Worm (Caenorhabditis elegans) whole organism, late embryonic: ENCODE results near the gene bmk-1.
A peak's percentile ranks its signal among the peaks of the same experiment; 100 is the strongest.

ENCODE experiments used
- C08G9.2 ChIP-seq: sonication (generic microtip); optimal IDR thresholded peaks from 2 replicates; lab custom pipeline; 2016; ENCODE audit warnings: mild to moderate bottlenecking, missing genetic modification characterization, moderate library complexity, missing compliant biosample characterization
- F13H6.1 ChIP-seq: sonication (generic microtip); optimal IDR thresholded peaks from 2 replicates; lab custom pipeline; 2016; ENCODE audit warnings: missing genetic modification characterization, missing compliant biosample characterization
- K09A11.1 ChIP-seq: sonication (generic microtip); optimal IDR thresholded peaks from 2 replicates; lab custom pipeline; 2017; ENCODE audit warnings: antibody characterized with exemption, mild to moderate bottlenecking, missing genetic modification characterization, missing compliant biosample characterization; ENCODE audit not compliant: insufficient read depth
- Y22D7AL.16 ChIP-seq: sonication (generic microtip); optimal IDR thresholded peaks from 2 replicates; lab custom pipeline; 2016; ENCODE audit warnings: missing genetic modification characterization, missing compliant biosample characterization
- ahr-1 ChIP-seq: sonication (generic microtip); optimal IDR thresholded peaks from 2 replicates; lab custom pipeline; 2016; ENCODE audit warnings: missing genetic modification characterization, missing compliant biosample characterization
- ama-1 ChIP-seq: fragments of 150-350 bp; optimal IDR thresholded peaks from 2 replicates; lab custom pipeline; 2014
- ceh-14 ChIP-seq: sonication (generic microtip); optimal IDR thresholded peaks from 2 replicates; lab custom pipeline; 2016; ENCODE audit warnings: missing genotype, missing genetic modification characterization, missing compliant biosample characterization
- ceh-18 ChIP-seq: sonication (generic microtip); optimal IDR thresholded peaks from 2 replicates; lab custom pipeline; 2016; ENCODE audit warnings: missing genetic modification characterization, missing compliant biosample characterization
- ceh-19 ChIP-seq: fragments of 200-800 bp; sonication (Bioruptor generic); optimal IDR thresholded peaks from 2 replicates; lab custom pipeline; 2018; ENCODE audit warnings: mild to moderate bottlenecking, missing genetic modification characterization, missing compliant biosample characterization
- ceh-2 ChIP-seq: sonication (generic microtip); optimal IDR thresholded peaks from 2 replicates; lab custom pipeline; 2016; ENCODE audit warnings: missing genotype, missing genetic modification characterization, missing compliant biosample characterization
- ceh-24 ChIP-seq: sonication (generic microtip); optimal IDR thresholded peaks from 2 replicates; lab custom pipeline; 2016; ENCODE audit warnings: mild to moderate bottlenecking, missing genetic modification characterization, missing compliant biosample characterization
- ceh-30 ChIP-seq: fragments of 150-350 bp; optimal IDR thresholded peaks from 2 replicates; lab custom pipeline; 2014; ENCODE audit warnings: missing biosample characterization, missing genetic modification characterization
- ceh-31 ChIP-seq: sonication (generic microtip); optimal IDR thresholded peaks from 2 replicates; lab custom pipeline; 2016; ENCODE audit warnings: missing genetic modification characterization, missing compliant biosample characterization
- ceh-34 ChIP-seq: sonication (generic microtip); optimal IDR thresholded peaks from 2 replicates; lab custom pipeline; 2016; ENCODE audit warnings: mild to moderate bottlenecking, missing genetic modification characterization, missing compliant biosample characterization
- ceh-45 ChIP-seq: fragments of 200-800 bp; sonication (Bioruptor generic); IDR thresholded peaks from 2 replicates; pipeline ENCODE4 v1.3.6; 2022; ENCODE audit warnings: missing genetic modification reagents, missing genetic modification characterization, missing compliant biosample characterization
- ceh-48 ChIP-seq: sonication (generic microtip); optimal IDR thresholded peaks from 2 replicates; lab custom pipeline; 2016; ENCODE audit warnings: missing genetic modification characterization, inconsistent platforms, missing compliant biosample characterization
- ceh-9 ChIP-seq: sonication (generic microtip); optimal IDR thresholded peaks from 2 replicates; lab custom pipeline; 2016; ENCODE audit warnings: mild to moderate bottlenecking, missing genetic modification characterization, inconsistent platforms, missing compliant biosample characterization
- che-1 ChIP-seq: sonication (generic microtip); optimal IDR thresholded peaks from 2 replicates; lab custom pipeline; 2016; ENCODE audit warnings: mild to moderate bottlenecking, missing genetic modification characterization, missing compliant biosample characterization
- dmd-4 ChIP-seq: sonication (generic microtip); optimal IDR thresholded peaks from 2 replicates; lab custom pipeline; 2016; ENCODE audit warnings: borderline replicate concordance, missing genetic modification characterization, missing compliant biosample characterization
- dve-1 ChIP-seq: sonication (generic microtip); optimal IDR thresholded peaks from 2 replicates; lab custom pipeline; 2017; ENCODE audit warnings: antibody characterized with exemption, mild to moderate bottlenecking, missing genetic modification characterization, missing compliant biosample characterization
- elt-2 ChIP-seq: sonication (generic microtip); optimal IDR thresholded peaks from 2 replicates; lab custom pipeline; 2016; ENCODE audit warnings: missing genetic modification reagents, missing genetic modification characterization, missing compliant biosample characterization
- ets-4 ChIP-seq: sonication (generic microtip); optimal IDR thresholded peaks from 2 replicates; lab custom pipeline; 2016; ENCODE audit warnings: missing genetic modification characterization, missing compliant biosample characterization
- fax-1 ChIP-seq: sonication (generic microtip); optimal IDR thresholded peaks from 2 replicates; lab custom pipeline; 2016; ENCODE audit warnings: missing genotype, missing genetic modification characterization, missing compliant biosample characterization
- fkh-6 ChIP-seq: sonication (generic microtip); optimal IDR thresholded peaks from 2 replicates; lab custom pipeline; 2016; ENCODE audit warnings: missing genetic modification characterization, missing compliant biosample characterization
- gmeb-2 ChIP-seq: sonication (generic microtip); optimal IDR thresholded peaks from 2 replicates; lab custom pipeline; 2016; ENCODE audit warnings: missing genetic modification characterization, inconsistent platforms, missing compliant biosample characterization
- hlh-13 ChIP-seq: fragments of 200-800 bp; sonication (Bioruptor generic); optimal IDR thresholded peaks from 2 replicates; lab custom pipeline; 2018; ENCODE audit warnings: mild to moderate bottlenecking, missing genetic modification characterization, missing compliant biosample characterization
- hlh-30 ChIP-seq: sonication (generic microtip); optimal IDR thresholded peaks from 2 replicates; lab custom pipeline; 2017; ENCODE audit warnings: antibody characterized with exemption, missing genetic modification characterization, missing compliant biosample characterization; ENCODE audit not compliant: insufficient read depth
- hlh-8 ChIP-seq: sonication (generic microtip); optimal IDR thresholded peaks from 2 replicates; lab custom pipeline; 2016; ENCODE audit warnings: missing genotype, missing genetic modification characterization, missing compliant biosample characterization
- lim-6 ChIP-seq: sonication (generic microtip); optimal IDR thresholded peaks from 2 replicates; lab custom pipeline; 2016; ENCODE audit warnings: missing genetic modification characterization, missing compliant biosample characterization
- madf-2 ChIP-seq: sonication (generic microtip); optimal IDR thresholded peaks from 2 replicates; lab custom pipeline; 2017; ENCODE audit warnings: missing genetic modification characterization, missing compliant biosample characterization
- mec-3 ChIP-seq: sonication (generic microtip); optimal IDR thresholded peaks from 2 replicates; lab custom pipeline; 2016; ENCODE audit warnings: borderline replicate concordance, missing genetic modification characterization, missing compliant biosample characterization
- nfya-1 ChIP-seq: sonication (generic microtip); optimal IDR thresholded peaks from 2 replicates; lab custom pipeline; 2017; ENCODE audit warnings: missing genetic modification characterization, mild to moderate bottlenecking, missing compliant biosample characterization, antibody characterized with exemption, moderate library complexity
- npax-4 ChIP-seq: sonication (generic microtip); optimal IDR thresholded peaks from 2 replicates; lab custom pipeline; 2016; ENCODE audit warnings: missing genetic modification characterization, missing compliant biosample characterization
- odd-2 ChIP-seq: sonication (generic microtip); optimal IDR thresholded peaks from 2 replicates; lab custom pipeline; 2017; ENCODE audit warnings: antibody characterized with exemption, mild to moderate bottlenecking, missing genetic modification characterization, missing compliant biosample characterization
- pag-3 ChIP-seq: sonication (generic microtip); optimal IDR thresholded peaks from 2 replicates; lab custom pipeline; 2016; ENCODE audit warnings: missing compliant biosample characterization, missing genetic modification characterization, borderline replicate concordance
- pax-1 ChIP-seq: fragments of 150-350 bp; optimal IDR thresholded peaks from 2 replicates; lab custom pipeline; 2014; ENCODE audit warnings: missing biosample characterization, missing genetic modification characterization
- pha-2 ChIP-seq: sonication (generic microtip); optimal IDR thresholded peaks from 2 replicates; lab custom pipeline; 2017; ENCODE audit warnings: mild to moderate bottlenecking, missing genetic modification characterization, missing compliant biosample characterization
- pha-4 ChIP-seq: fragments of 150-350 bp; optimal IDR thresholded peaks from 2 replicates; lab custom pipeline; 2018; ENCODE audit warnings: missing biosample characterization, missing genetic modification reagents, missing genetic modification characterization
- pros-1 ChIP-seq: fragments of 150-350 bp; optimal IDR thresholded peaks from 2 replicates; lab custom pipeline; 2014; ENCODE audit warnings: missing biosample characterization, missing genetic modification reagents, missing genetic modification characterization
- ref-2 ChIP-seq: sonication (generic microtip); optimal IDR thresholded peaks from 2 replicates; lab custom pipeline; 2016; ENCODE audit warnings: missing genetic modification characterization, missing compliant biosample characterization
- rnt-1 ChIP-seq: sonication (generic microtip); optimal IDR thresholded peaks from 2 replicates; lab custom pipeline; 2016; ENCODE audit warnings: missing genetic modification characterization, missing compliant biosample characterization
- sdc-2 ChIP-seq: sonication (generic microtip); optimal IDR thresholded peaks from 2 replicates; lab custom pipeline; 2016; ENCODE audit warnings: missing genotype, missing genetic modification characterization, missing compliant biosample characterization
- sox-2 ChIP-seq: fragments of 200-800 bp; sonication (Bioruptor generic); IDR thresholded peaks from 2 replicates; pipeline ENCODE4 v1.3.6; 2022; ENCODE audit warnings: missing genetic modification reagents, missing genetic modification characterization, missing compliant biosample characterization
- tbx-7 ChIP-seq: sonication (generic microtip); optimal IDR thresholded peaks from 2 replicates; lab custom pipeline; 2016; ENCODE audit warnings: missing genotype, missing genetic modification characterization, missing compliant biosample characterization
- ttx-3 ChIP-seq: sonication (generic microtip); optimal IDR thresholded peaks from 2 replicates; lab custom pipeline; 2016; ENCODE audit warnings: missing genetic modification reagents, missing genetic modification characterization, missing compliant biosample characterization
- unc-3 ChIP-seq, 2 experiments: fragments of 200-800 bp in 1 of 2; sonication (Bioruptor generic) in 1 of 2; sonication (generic microtip) in 1 of 2; conservative IDR thresholded peaks in 1 of 2; optimal IDR thresholded peaks in 1 of 2; 2 replicates each; pipeline versions ENCODE4 v1.3.6 to Lab custom; 2016 to 2022; ENCODE audit warnings: missing compliant biosample characterization in 2 of 2, missing genetic modification characterization in 2 of 2, missing genetic modification reagents in 1 of 2
- unc-42 ChIP-seq: sonication (generic microtip); optimal IDR thresholded peaks from 2 replicates; lab custom pipeline; 2016; ENCODE audit warnings: missing genotype, missing genetic modification characterization, missing compliant biosample characterization
- unc-55 ChIP-seq: sonication (generic microtip); optimal IDR thresholded peaks from 2 replicates; lab custom pipeline; 2017; ENCODE audit warnings: missing biosample characterization, missing genetic modification reagents, missing genetic modification characterization
- zip-5 ChIP-seq: sonication (generic microtip); optimal IDR thresholded peaks from 2 replicates; lab custom pipeline; 2016; ENCODE audit warnings: missing genetic modification characterization, missing compliant biosample characterization
- ztf-16 ChIP-seq: sonication (generic microtip); optimal IDR thresholded peaks from 2 replicates; lab custom pipeline; 2017; ENCODE audit warnings: missing genetic modification characterization, missing compliant biosample characterization

Gene bmk-1

ce11 chrV:14424958-14425492 lies 31.8 kb downstream of the bmk-1 start, which contains the start of gene rrsr-1 (continued):
- TF ChIP-seq ceh-2 (tag; lab: Kevin White, UChicago) = no peak
- TF ChIP-seq zip-5 (tag; lab: Kevin White, UChicago) = peak; percentile 13
- no peak for TF ChIP-seq ceh-30
- no peak for TF ChIP-seq F13H6.1
- TF ChIP-seq K09A11.1 (tag; lab: Kevin White, UChicago) = peak; percentile 26
- TF ChIP-seq sox-2 (GFP tag; lab: Robert Waterston, UW) = no peak
- TF ChIP-seq rnt-1 (tag; lab: Kevin White, UChicago) = no peak
- TF ChIP-seq ref-2 (tag; lab: Kevin White, UChicago) = no peak
- no peak for TF ChIP-seq che-1
- no peak for TF ChIP-seq ceh-18 (tag; lab: Kevin White, UChicago)
- TF ChIP-seq ets-4 = no peak
- no peak for TF ChIP-seq hlh-13 (GFP tag; lab: Kevin White, UChicago)
- TF ChIP-seq pax-1 (tag; lab: Kevin White, UChicago) = no peak
- TF ChIP-seq ceh-34 = peak; percentile 15
- no peak for TF ChIP-seq fkh-6 (tag; lab: Kevin White, UChicago)
- TF ChIP-seq mec-3 (tag; lab: Kevin White, UChicago) = no peak

- TF ChIP-seq Y22D7AL.16 (tag; lab: Kevin White, UChicago) (no peak), pha-4 (tag; lab: Kevin White, UChicago) (no peak), zip-5 (tag; lab: Kevin White, UChicago) (peak; percentile 54), ama-1 (lab: Kevin White, UChicago) (no peak), unc-42 (tag; lab: Kevin White, UChicago) (peak; percentile 49), hlh-8 (peak; percentile 18), unc-55 (GFP tag; lab: Kevin White, UChicago) (no peak), unc-3 (GFP tag; conservative IDR thresholded peaks at IDR 0.05; lab: Robert Waterston, UW) (no peak), unc-3 (tag; optimal IDR thresholded peaks at IDR 0.05; lab: Kevin White, UChicago) (no peak), C08G9.2 (tag; lab: Kevin White, UChicago) (peak; percentile 66), pha-2 (tag; lab: Kevin White, UChicago) (no peak), tbx-7 (tag; lab: Kevin White, UChicago) (peak; percentile 69), npax-4 (no peak), elt-2 (tag; lab: Kevin White, UChicago) (peak; percentile 56), odd-2 (tag; lab: Kevin White, UChicago) (no peak), dve-1 (tag; lab: Kevin White, UChicago) (no peak), ahr-1 (tag; lab: Kevin White, UChicago) (no peak), pros-1 (no peak), ref-2 (tag; lab: Kevin White, UChicago) (peak; percentile 50), ceh-19 (GFP tag; lab: Kevin White, UChicago) (no peak), ceh-30 (no peak), che-1 (no peak), sdc-2 (no peak), ceh-45 (GFP tag; lab: Robert Waterston, UW) (no peak), ceh-48 (tag; lab: Kevin White, UChicago) (no peak), lim-6 (tag; lab: Kevin White, UChicago) (no peak), hlh-30 (no peak), dmd-4 (tag; lab: Kevin White, UChicago) (peak; percentile 5), nfya-1 (no peak), sox-2 (GFP tag; lab: Robert Waterston, UW) (no peak), ceh-14 (tag; lab: Kevin White, UChicago) (peak; percentile 22), hlh-13 (GFP tag; lab: Kevin White, UChicago) (no peak), fkh-6 (tag; lab: Kevin White, UChicago) (no peak), ceh-31 (tag; lab: Kevin White, UChicago) (peak; percentile 86), ztf-16 (tag; lab: Kevin White, UChicago) (no peak), ttx-3 (tag; lab: Kevin White, UChicago) (no peak), ceh-18 (tag; lab: Kevin White, UChicago) (peak; percentile 16), ceh-9 (tag; lab: Kevin White, UChicago) (no peak), ceh-24 (tag; lab: Kevin White, UChicago) (no peak), madf-2 (no peak), gmeb-2 (tag; lab: Kevin White, UChicago) (no peak), pag-3 (tag; lab: Kevin White, UChicago) (no peak), rnt-1 (tag; lab: Kevin White, UChicago) (peak; percentile 19), fax-1 (tag; lab: Kevin White, UChicago) (peak; percentile 15)
These were observed 33.5 kb downstream of the bmk-1 start, which contains the start of gene rpoa-12 for ce11 chrV:14423268-14423667. rpoa-12 (minus strand) TSS chrV:14423304.
